Fruit fly (Drosophila melanogaster) whole organism, embryonic: Measurements from ENCODE around the gene CG1307.

Experiments used
- CG10209 ChIP-seq: fragments of 200-800 bp; sonication (Bioruptor generic); optimal IDR thresholded peaks from 3 replicates; lab custom pipeline; 2017; ENCODE audit warnings: missing biosample characterization, mild to moderate bottlenecking, missing genetic modification characterization, missing genetic modification reagents
- CG10267 ChIP-seq: fragments of 200-800 bp; sonication (Bioruptor generic); optimal IDR thresholded peaks from 2 replicates; lab custom pipeline; 2018; ENCODE audit warnings: missing biosample characterization, mild to moderate bottlenecking, missing genetic modification characterization, moderate library complexity
- CG15514 ChIP-seq: fragments of 200-800 bp; sonication (Bioruptor generic); optimal IDR thresholded peaks from 3 replicates; lab custom pipeline; 2017; ENCODE audit warnings: missing biosample characterization, missing genetic modification characterization, mild to moderate bottlenecking, moderate library complexity, missing genetic modification reagents
- CG17328 ChIP-seq: fragments of 200-800 bp; sonication (Bioruptor generic); IDR thresholded peaks from 2 replicates; pipeline ENCODE4 v1.3.6; 2022; ENCODE audit warnings: missing biosample characterization, missing genetic modification characterization
- CG18599 ChIP-seq: fragments of 200-800 bp; sonication (Bioruptor generic); optimal IDR thresholded peaks from 3 replicates; lab custom pipeline; 2017; ENCODE audit warnings: missing biosample characterization, missing genetic modification characterization, mild to moderate bottlenecking, moderate library complexity, missing genetic modification reagents
- CG2120 ChIP-seq: fragments of 200-800 bp; sonication (Bioruptor generic); optimal IDR thresholded peaks from 3 replicates; lab custom pipeline; 2016; ENCODE audit warnings: missing biosample characterization, missing genetic modification characterization
- CG30403 ChIP-seq: fragments of 200-800 bp; sonication (Bioruptor generic); optimal IDR thresholded peaks from 3 replicates; lab custom pipeline; 2016; ENCODE audit warnings: missing biosample characterization, missing genetic modification characterization
- CG32532 ChIP-seq: fragments of 200-800 bp; sonication (Bioruptor generic); IDR thresholded peaks from 2 replicates; pipeline ENCODE4 v1.3.6; 2022; ENCODE audit warnings: missing biosample characterization, missing genetic modification characterization
- CG33213 ChIP-seq: fragments of 200-800 bp; sonication (Bioruptor generic); optimal IDR thresholded peaks from 3 replicates; lab custom pipeline; 2016; ENCODE audit warnings: missing biosample characterization, missing genetic modification characterization
- CG3847 ChIP-seq: fragments of 200-800 bp; sonication (Bioruptor generic); IDR thresholded peaks from 2 replicates; pipeline ENCODE4 v1.3.6; 2022; ENCODE audit warnings: missing biosample characterization, missing genetic modification characterization
- CG3995 ChIP-seq: fragments of 200-800 bp; sonication (Bioruptor generic); optimal IDR thresholded peaks from 3 replicates; lab custom pipeline; 2016; ENCODE audit warnings: missing biosample characterization, missing genetic modification characterization
- CG4328 ChIP-seq: fragments of 200-800 bp; sonication (Bioruptor generic); optimal IDR thresholded peaks from 3 replicates; lab custom pipeline; 2017; ENCODE audit warnings: missing biosample characterization, missing genetic modification reagents, missing genetic modification characterization
- CG43689 ChIP-seq: fragments of 200-800 bp; sonication (Bioruptor generic); IDR thresholded peaks from 2 replicates; pipeline ENCODE4 v1.3.6; 2022; ENCODE audit warnings: missing biosample characterization, missing genetic modification characterization
- CG7987 ChIP-seq: fragments of 200-800 bp; sonication (Bioruptor generic); optimal IDR thresholded peaks from 2 replicates; lab custom pipeline; 2018; ENCODE audit warnings: missing biosample characterization, mild to moderate bottlenecking, missing genetic modification characterization, moderate library complexity
- CoRest ChIP-seq: fragments of 200-800 bp; sonication (Bioruptor generic); optimal IDR thresholded peaks from 3 replicates; lab custom pipeline; 2018; ENCODE audit warnings: missing biosample characterization, mild to moderate bottlenecking, missing genetic modification characterization, moderate library complexity
- Dbx ChIP-seq: fragments of 200-800 bp; sonication (Bioruptor generic); IDR thresholded peaks from 3 replicates; pipeline ENCODE4 v1.3.6; 2022; ENCODE audit warnings: missing biosample characterization, missing genetic modification characterization
- Deaf1 ChIP-seq: fragments of 200-800 bp; optimal IDR thresholded peaks from 3 replicates; lab custom pipeline; 2019; ENCODE audit warnings: missing biosample characterization, mild to moderate bottlenecking, missing genetic modification characterization, moderate library complexity
- Dip2 ChIP-seq: fragments of 200-800 bp; sonication (Bioruptor generic); IDR thresholded peaks from 2 replicates; pipeline ENCODE4 v1.3.6; 2022; ENCODE audit warnings: missing biosample characterization, missing genetic modification characterization
- Doc3 ChIP-seq: fragments of 200-800 bp; sonication (Bioruptor generic); IDR thresholded peaks from 3 replicates; pipeline ENCODE4 v1.3.6; 2022; ENCODE audit warnings: missing biosample characterization, missing genetic modification characterization; ENCODE audit not compliant: partially characterized antibody
- Fer1 ChIP-seq: fragments of 200-800 bp; sonication (Bioruptor generic); optimal IDR thresholded peaks from 2 replicates; lab custom pipeline; 2017; ENCODE audit warnings: missing biosample characterization, mild to moderate bottlenecking, missing genetic modification characterization
- Fer2 ChIP-seq: fragments of 200-800 bp; sonication (Bioruptor generic); optimal IDR thresholded peaks from 2 replicates; lab custom pipeline; 2018; ENCODE audit warnings: missing biosample characterization, mild to moderate bottlenecking, missing genetic modification characterization, moderate library complexity
- Gsc ChIP-seq: fragments of 200-800 bp; sonication (Bioruptor generic); IDR thresholded peaks from 2 replicates; pipeline ENCODE4 v1.3.6; 2022; ENCODE audit warnings: missing biosample characterization, missing genetic modification characterization
- Lhr ChIP-seq: fragments of 200-800 bp; sonication (Bioruptor generic); optimal IDR thresholded peaks from 3 replicates; lab custom pipeline; 2017; ENCODE audit warnings: mild to moderate bottlenecking, missing biosample characterization, missing genetic modification reagents, missing genetic modification characterization
- MTF-1 ChIP-seq: fragments of 200-800 bp; sonication (Bioruptor generic); optimal IDR thresholded peaks from 2 replicates; lab custom pipeline; 2018; ENCODE audit warnings: missing biosample characterization, mild to moderate bottlenecking, missing genetic modification characterization, borderline replicate concordance
- Mad ChIP-seq: fragments of 200-800 bp; sonication (Bioruptor generic); optimal IDR thresholded peaks from 2 replicates; lab custom pipeline; 2016; ENCODE audit warnings: missing biosample characterization, missing genetic modification characterization
- Max ChIP-seq: fragments of 200-800 bp; sonication (Bioruptor generic); optimal IDR thresholded peaks from 2 replicates; lab custom pipeline; 2016; ENCODE audit warnings: missing biosample characterization, mild to moderate bottlenecking, missing genetic modification characterization
- Med ChIP-seq: fragments of 200-800 bp; sonication (Bioruptor generic); peaks from one replicate; lab custom pipeline; 2016; ENCODE audit warnings: missing biosample characterization, missing genetic modification characterization, mild to moderate bottlenecking, inconsistent platforms, moderate library complexity
- Mrtf ChIP-seq: fragments of 200-800 bp; sonication (Bioruptor generic); IDR thresholded peaks from 3 replicates; pipeline ENCODE4 v1.3.6; 2022; ENCODE audit warnings: missing biosample characterization, missing genetic modification characterization
- NFAT ChIP-seq: fragments of 200-800 bp; sonication (Bioruptor generic); IDR thresholded peaks from 2 replicates; pipeline ENCODE4 v1.3.6; 2022; ENCODE audit warnings: missing biosample characterization, missing genetic modification characterization
- Ptx1 ChIP-seq: fragments of 200-800 bp; sonication (Bioruptor generic); IDR thresholded peaks from 2 replicates; pipeline ENCODE4 v1.3.6; 2022; ENCODE audit warnings: missing biosample characterization, missing genetic modification characterization
- YL-1 ChIP-seq: fragments of 200-800 bp; sonication (Bioruptor generic); optimal IDR thresholded peaks from 3 replicates; lab custom pipeline; 2017; ENCODE audit warnings: missing biosample characterization, mild to moderate bottlenecking, missing genetic modification characterization
- al ChIP-seq: fragments of 200-800 bp; sonication (Bioruptor generic); IDR thresholded peaks from 2 replicates; pipeline ENCODE4 v1.3.6; 2022; ENCODE audit warnings: missing biosample characterization, missing genetic modification characterization
- az2 ChIP-seq: fragments of 200-800 bp; sonication (Bioruptor generic); optimal IDR thresholded peaks from 3 replicates; lab custom pipeline; 2016; ENCODE audit warnings: missing biosample characterization, missing genetic modification characterization
- corto ChIP-seq: fragments of 200-800 bp; sonication (Bioruptor generic); optimal IDR thresholded peaks from 2 replicates; lab custom pipeline; 2016; ENCODE audit warnings: missing biosample characterization, mild to moderate bottlenecking, missing genetic modification characterization, moderate library complexity
- croc ChIP-seq: fragments of 200-800 bp; sonication (Bioruptor generic); conservative IDR thresholded peaks from 3 replicates; pipeline ENCODE4 v1.3.6; 2022; ENCODE audit warnings: missing biosample characterization, missing genetic modification characterization
- dysf ChIP-seq: fragments of 200-800 bp; sonication (Bioruptor generic); IDR thresholded peaks from 3 replicates; pipeline ENCODE4 v1.3.6; 2022; ENCODE audit warnings: missing biosample characterization, missing genetic modification characterization
- grn ChIP-seq: fragments of 200-800 bp; sonication (Bioruptor generic); optimal IDR thresholded peaks from 3 replicates; lab custom pipeline; 2017; ENCODE audit warnings: missing biosample characterization, missing genetic modification characterization
- gt ChIP-seq: fragments of 200-800 bp; sonication (Bioruptor generic); IDR thresholded peaks from 2 replicates; pipeline ENCODE4 v1.3.6; 2022; ENCODE audit warnings: missing biosample characterization, missing genetic modification characterization
- kah ChIP-seq: fragments of 200-800 bp; sonication (Bioruptor generic); optimal IDR thresholded peaks from 2 replicates; lab custom pipeline; 2018; ENCODE audit warnings: missing biosample characterization, mild to moderate bottlenecking, missing genetic modification characterization
- ranshi ChIP-seq: fragments of 200-800 bp; sonication (Bioruptor generic); IDR thresholded peaks from 2 replicates; pipeline ENCODE4 v1.3.6; 2022; ENCODE audit warnings: missing biosample characterization, missing genetic modification characterization
- sd ChIP-seq: fragments of 200-800 bp; sonication (Bioruptor generic); optimal IDR thresholded peaks from 3 replicates; lab custom pipeline; 2018; ENCODE audit warnings: missing biosample characterization, mild to moderate bottlenecking, missing genetic modification characterization, moderate library complexity
- sens-2 ChIP-seq: fragments of 200-800 bp; sonication (Bioruptor generic); IDR thresholded peaks from 2 replicates; pipeline ENCODE4 v1.3.6; 2022; ENCODE audit warnings: missing biosample characterization, missing genetic modification characterization
- tll ChIP-seq, 2 experiments: fragments of 200-800 bp in 1 of 2; fragments of >200 bp in 1 of 2; sonication (Bioruptor generic) in 1 of 2; optimal IDR thresholded peaks; 2 replicates each; lab custom pipeline; 2017 to 2019; ENCODE audit warnings: missing biosample characterization in 2 of 2, missing genetic modification characterization in 2 of 2, mild to moderate bottlenecking in 1 of 2, moderate library complexity in 1 of 2
- ttk ChIP-seq: fragments of 200-800 bp; sonication (Bioruptor generic); IDR thresholded peaks from 2 replicates; pipeline ENCODE4 v2.1.2; 2022; ENCODE audit warnings: missing biosample characterization, missing genetic modification characterization
- vnd ChIP-seq: fragments of 200-800 bp; sonication (Bioruptor generic); IDR thresholded peaks from 3 replicates; pipeline ENCODE4 v1.3.6; 2022; ENCODE audit warnings: missing biosample characterization, missing genetic modification characterization; ENCODE audit not compliant: partially characterized antibody
- wdn ChIP-seq: fragments of 200-800 bp; sonication (Bioruptor generic); IDR thresholded peaks from 2 replicates; pipeline ENCODE4 v1.3.6; 2022; ENCODE audit warnings: missing biosample characterization, missing genetic modification characterization
- wek ChIP-seq: fragments of 200-800 bp; sonication (Bioruptor generic); optimal IDR thresholded peaks from 3 replicates; lab custom pipeline; 2018; ENCODE audit warnings: missing biosample characterization, mild to moderate bottlenecking, missing genetic modification characterization, moderate library complexity

The CG1307 gene

dm6 chr3R:6657278-6658246 lies at the start of gene CG1307, which contains the start of gene twr:
Gene CG1307, minus strand, starts transcription at chr3R:6657442.
Gene twr, plus strand, starts transcription at chr3R:6657882.
- TF ChIP-seq CG10267 (peak; percentile 55), CG17328 (GFP tag; lab: Robert Waterston, UW) (peak; percentile 14; the same call in 1 of the 2 replicates), CG15514 (GFP tag; lab: Kevin White, UChicago) (peak; percentile 65), wdn (GFP tag; lab: Robert Waterston, UW) (0 out of 2 replicates have a peak, but pooled peaks have one; percentile 6), ttk (GFP tag; lab: Robert Waterston, UW) (0 out of 2 replicates have a peak, but pooled peaks have one; percentile 38), Ptx1 (GFP tag; lab: Robert Waterston, UW) (0 out of 2 replicates have a peak, but pooled peaks have one; percentile 25), tll (GFP tag; optimal IDR thresholded peaks at IDR 0.05; lab: Kevin White, UChicago) (peak in 1 of 2 experiments; percentile 19), Deaf1 (tag; lab: Kevin White, UChicago) (peak; percentile 78), sens-2 (no peak), CG3995 (GFP tag; lab: Kevin White, UChicago) (peak; percentile 96), sd (tag; lab: Kevin White, UChicago) (no peak), Dbx (0 out of 3 replicates have a peak, but pooled peaks have one; percentile 43), CG43689 (GFP tag; lab: Robert Waterston, UW) (no peak), NFAT (GFP tag; lab: Robert Waterston, UW) (peak; percentile 48), CG7987 (GFP tag; lab: Kevin White, UChicago) (peak; percentile 5), CG2120 (GFP tag; lab: Kevin White, UChicago) (peak; percentile 7), Doc3 (GFP tag; lab: Robert Waterston, UW) (no peak), Max (GFP tag; lab: Kevin White, UChicago) (peak; percentile 22), CG32532 (peak; percentile 69), dysf (GFP tag; lab: Robert Waterston, UW) (peak; percentile 22; the same call in 1 of the 3 replicates), Mad (GFP tag; lab: Kevin White, UChicago) (peak; percentile 7), gt (GFP tag; lab: Robert Waterston, UW) (no peak), al (GFP tag; lab: Robert Waterston, UW) (peak; percentile 13; the same call in 1 of the 2 replicates), Gsc (GFP tag; lab: Robert Waterston, UW) (no peak), CG18599 (GFP tag; lab: Kevin White, UChicago) (no peak), croc (no peak), Dip2 (no peak), Med (peak; percentile 82), Fer2 (peak; percentile 50), MTF-1 (GFP tag; lab: Kevin White, UChicago) (peak; percentile 18), az2 (GFP tag; lab: Kevin White, UChicago) (peak; percentile 6), vnd (GFP tag; lab: Robert Waterston, UW) (no peak), CG3847 (GFP tag; lab: Robert Waterston, UW) (peak; percentile 22; the same call in 1 of the 2 replicates), YL-1 (peak; percentile 39), Fer1 (GFP tag; lab: Kevin White, UChicago) (peak; percentile 35), Lhr (GFP tag; lab: Kevin White, UChicago) (peak; percentile 29), kah (GFP tag; lab: Kevin White, UChicago) (peak; percentile 5), wek (GFP tag; lab: Kevin White, UChicago) (peak; percentile 99), CG4328 (GFP tag; lab: Kevin White, UChicago) (peak; percentile 29), grn (no peak), Mrtf (GFP tag; lab: Robert Waterston, UW) (peak; percentile 33; the same call in 1 of the 3 replicates), CG33213 (GFP tag; lab: Kevin White, UChicago) (peak; percentile 9), corto (no peak), ranshi (GFP tag; lab: Robert Waterston, UW) (0 out of 2 replicates have a peak, but pooled peaks have one; percentile 13), CG10209 (peak; percentile 11), CoRest (tag; lab: Kevin White, UChicago) (peak; percentile 74), CG30403 (GFP tag; lab: Kevin White, UChicago) (peak; percentile 36)
